Fruit fly (Drosophila melanogaster) whole organism, prepupa: ENCODE results near the gene obst-E.

Experiments
- CG11902 ChIP-seq: fragments of 200-800 bp; sonication (Bioruptor generic); optimal IDR thresholded peaks from 3 replicates; lab custom pipeline; 2016; ENCODE audit warnings: missing biosample characterization, missing genetic modification characterization
- CG1621 ChIP-seq: fragments of 200-800 bp; sonication (Bioruptor generic); optimal IDR thresholded peaks from 3 replicates; lab custom pipeline; 2018; ENCODE audit warnings: missing biosample characterization, mild to moderate bottlenecking, missing genetic modification characterization
- CG3032 ChIP-seq: fragments of 200-800 bp; optimal IDR thresholded peaks from 2 replicates; lab custom pipeline; 2019; ENCODE audit warnings: missing biosample characterization, mild to moderate bottlenecking, missing genetic modification characterization, moderate library complexity
- Eip78C ChIP-seq: fragments of 200-800 bp; sonication (Bioruptor generic); peaks from one replicate; lab custom pipeline; 2016; ENCODE audit warnings: missing biosample characterization, missing genetic modification characterization
- OdsH ChIP-seq: fragments of 200-800 bp; sonication (Bioruptor generic); optimal IDR thresholded peaks from 3 replicates; lab custom pipeline; 2016; ENCODE audit warnings: missing biosample characterization, missing genetic modification characterization
- pdm3 ChIP-seq: fragments of 200-800 bp; sonication (Bioruptor generic); optimal IDR thresholded peaks from 3 replicates; lab custom pipeline; 2016; ENCODE audit warnings: missing biosample characterization, missing genetic modification characterization
- ss ChIP-seq, 2 experiments: fragments of 200-800 bp; sonication (Bioruptor generic); optimal IDR thresholded peaks; 2 replicates in 1 of 2; 3 replicates in 1 of 2; lab custom pipeline; 2017 to 2018; ENCODE audit warnings: mild to moderate bottlenecking in 2 of 2, missing biosample characterization in 2 of 2, missing genetic modification characterization in 2 of 2, moderate library complexity in 1 of 2

DNA sequence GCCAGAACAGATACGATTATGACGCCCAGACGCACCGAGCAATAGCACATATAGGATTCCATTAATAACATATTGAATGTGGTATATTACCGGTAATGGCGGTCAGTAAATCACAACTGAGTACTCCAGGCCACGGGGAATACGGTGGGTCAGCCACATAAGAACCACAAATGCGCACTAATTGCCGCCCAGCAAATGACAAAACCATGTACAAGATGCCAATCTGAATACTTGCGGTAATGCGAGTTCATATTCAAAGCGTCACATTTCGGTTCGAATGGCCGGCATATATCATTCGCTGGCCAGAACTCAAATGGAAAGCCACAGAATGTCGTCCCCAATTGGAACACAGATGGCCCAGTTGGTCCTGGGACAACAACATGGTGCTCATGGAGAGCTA is 49.4 kb downstream of the obst-E start, which contains the start of the genes CG14007 and CG34011:
- TF ChIP-seq CG1621 (tag; lab: Kevin White, UChicago) (no peak), OdsH (no peak), ss (GFP tag; optimal IDR thresholded peaks at IDR 0.05; lab: Kevin White, UChicago) (no peak), pdm3 (GFP tag; lab: Kevin White, UChicago) (no peak), CG11902 (GFP tag; lab: Kevin White, UChicago) (no peak), Eip78C (GFP tag; lab: Kevin White, UChicago) (no peak), CG3032 (tag; lab: Kevin White, UChicago) (no peak)
